Fruit fly (Drosophila melanogaster) whole organism, embryonic: ENCODE measurements around the gene CG42342.

ENCODE experiments used
- Awh ChIP-seq: fragments of 200-800 bp; sonication (Bioruptor generic); IDR thresholded peaks from 2 replicates; pipeline ENCODE4, ENCODE4 v1.3.6; 2022; ENCODE audit warnings: missing biosample characterization, missing genetic modification characterization
- B-H2 ChIP-seq: fragments of 200-800 bp; sonication (Bioruptor generic); optimal IDR thresholded peaks from 2 replicates; lab custom pipeline; 2018; ENCODE audit warnings: missing biosample characterization, mild to moderate bottlenecking, missing genetic modification characterization
- BEAF-32 ChIP-seq: fragments of 200-800 bp; sonication (Bioruptor generic); optimal IDR thresholded peaks from 3 replicates; lab custom pipeline; 2017; ENCODE audit warnings: missing biosample characterization, missing genetic modification characterization, mild to moderate bottlenecking, moderate library complexity, missing genetic modification reagents
- CG1024 ChIP-seq: fragments of 200-800 bp; sonication (Bioruptor generic); IDR thresholded peaks from 2 replicates; pipeline ENCODE4 v1.3.6; 2022; ENCODE audit warnings: missing biosample characterization, missing genetic modification characterization
- CG11456 ChIP-seq: fragments of 200-800 bp; sonication (Bioruptor generic); IDR thresholded peaks from 3 replicates; pipeline ENCODE4 v1.3.6; 2022; ENCODE audit warnings: missing biosample characterization, missing genetic modification characterization
- CG12104 ChIP-seq: fragments of 200-800 bp; sonication (Bioruptor generic); optimal IDR thresholded peaks from 3 replicates; lab custom pipeline; 2016; ENCODE audit warnings: missing biosample characterization, missing genetic modification characterization
- CG12769 ChIP-seq: fragments of 200-800 bp; sonication (Bioruptor generic); optimal IDR thresholded peaks from 2 replicates; lab custom pipeline; 2019; ENCODE audit warnings: missing biosample characterization, mild to moderate bottlenecking, missing genetic modification characterization, moderate library complexity
- CG14014 ChIP-seq: fragments of 200-800 bp; sonication (Bioruptor generic); IDR thresholded peaks from 2 replicates; pipeline ENCODE4 v1.3.6; 2022; ENCODE audit warnings: missing biosample characterization, missing genetic modification characterization
- CG1603 ChIP-seq: fragments of 200-800 bp; sonication (Bioruptor generic); optimal IDR thresholded peaks from 2 replicates; lab custom pipeline; 2019; ENCODE audit warnings: missing biosample characterization, mild to moderate bottlenecking, missing genetic modification characterization, moderate library complexity
- CG17186 ChIP-seq: fragments of 200-800 bp; sonication (Bioruptor generic); optimal IDR thresholded peaks from 3 replicates; lab custom pipeline; 2017; ENCODE audit warnings: missing biosample characterization, missing genetic modification reagents, missing genetic modification characterization
- CG17359 ChIP-seq: fragments of 200-800 bp; sonication (Bioruptor generic); optimal IDR thresholded peaks from 3 replicates; lab custom pipeline; 2018; ENCODE audit warnings: missing biosample characterization, mild to moderate bottlenecking, missing genetic modification characterization, moderate library complexity
- CG17829 ChIP-seq: fragments of 200-800 bp; optimal IDR thresholded peaks from 2 replicates; lab custom pipeline; 2019; ENCODE audit warnings: missing biosample characterization, mild to moderate bottlenecking, missing genetic modification characterization, moderate library complexity
- CG18262 ChIP-seq: fragments of 200-800 bp; optimal IDR thresholded peaks from 3 replicates; lab custom pipeline; 2019; ENCODE audit warnings: missing biosample characterization, mild to moderate bottlenecking, missing genetic modification characterization, moderate library complexity
- CG2120 ChIP-seq: fragments of 200-800 bp; sonication (Bioruptor generic); optimal IDR thresholded peaks from 3 replicates; lab custom pipeline; 2016; ENCODE audit warnings: missing biosample characterization, missing genetic modification characterization
- CG30020 ChIP-seq: fragments of 200-800 bp; optimal IDR thresholded peaks from 2 replicates; lab custom pipeline; 2019; ENCODE audit warnings: missing biosample characterization, mild to moderate bottlenecking, missing genetic modification characterization, moderate library complexity
- CG31441 ChIP-seq: fragments of 200-800 bp; sonication (Bioruptor generic); IDR thresholded peaks from 2 replicates; pipeline ENCODE4 v1.3.6; 2022; ENCODE audit warnings: missing biosample characterization, missing genetic modification characterization
- CG34224 ChIP-seq: fragments of 200-800 bp; sonication (Bioruptor generic); IDR thresholded peaks from 3 replicates; pipeline ENCODE4 v1.3.6; 2022; ENCODE audit warnings: missing biosample characterization, missing genetic modification characterization; ENCODE audit not compliant: partially characterized antibody
- CG3726 ChIP-seq: fragments of 200-800 bp; sonication (Bioruptor generic); IDR thresholded peaks from 3 replicates; pipeline ENCODE4, ENCODE4 v1.3.6; 2022; ENCODE audit warnings: missing biosample characterization, missing genetic modification characterization
- CG3995 ChIP-seq: fragments of 200-800 bp; sonication (Bioruptor generic); optimal IDR thresholded peaks from 3 replicates; lab custom pipeline; 2016; ENCODE audit warnings: missing biosample characterization, missing genetic modification characterization
- CG4854 ChIP-seq: fragments of 200-800 bp; sonication (Bioruptor generic); optimal IDR thresholded peaks from 2 replicates; lab custom pipeline; 2016; ENCODE audit warnings: missing biosample characterization, missing genetic modification characterization, inconsistent platforms
- CG6683 ChIP-seq: fragments of 200-800 bp; sonication (Bioruptor generic); optimal IDR thresholded peaks from 2 replicates; lab custom pipeline; 2017; ENCODE audit warnings: missing biosample characterization, mild to moderate bottlenecking, missing genetic modification characterization, missing genetic modification reagents
- CG9817 ChIP-seq: fragments of 200-800 bp; sonication (Bioruptor generic); optimal IDR thresholded peaks from 2 replicates; lab custom pipeline; 2018; ENCODE audit warnings: missing biosample characterization, mild to moderate bottlenecking, missing genetic modification characterization, moderate library complexity
- CG9932 ChIP-seq: fragments of 200-800 bp; sonication (Bioruptor generic); IDR thresholded peaks from 2 replicates; pipeline ENCODE4 v1.3.6; 2022; ENCODE audit warnings: missing biosample characterization, missing genetic modification characterization
- CTCF ChIP-seq: fragments of 200-800 bp; sonication (Bioruptor generic); optimal IDR thresholded peaks from 2 replicates; lab custom pipeline; 2017; ENCODE audit warnings: missing biosample characterization, mild to moderate bottlenecking, missing genetic modification characterization, moderate library complexity
- Camta ChIP-seq: fragments of 200-800 bp; sonication (Bioruptor generic); optimal IDR thresholded peaks from 2 replicates; lab custom pipeline; 2016; ENCODE audit warnings: missing biosample characterization, missing genetic modification characterization
- Dad ChIP-seq: fragments of 200-800 bp; sonication (Bioruptor generic); optimal IDR thresholded peaks from 3 replicates; lab custom pipeline; 2016; ENCODE audit warnings: missing biosample characterization, missing genetic modification characterization
- E2f1 ChIP-seq: fragments of 200-800 bp; sonication (Bioruptor generic); IDR thresholded peaks from 2 replicates; pipeline ENCODE4 v1.3.6; 2022; ENCODE audit warnings: missing biosample characterization, missing genetic modification characterization
- Eip74EF ChIP-seq, 2 experiments: fragments of 200-800 bp in 1 of 2; fragments of >200 bp in 1 of 2; sonication (Bioruptor generic) in 1 of 2; optimal IDR thresholded peaks; 2 replicates each; lab custom pipeline; 2017 to 2019; ENCODE audit warnings: missing biosample characterization in 2 of 2, missing genetic modification characterization in 2 of 2, mild to moderate bottlenecking in 1 of 2, moderate library complexity in 1 of 2
- Ets65A ChIP-seq: fragments of 200-800 bp; sonication (Bioruptor generic); peaks from one replicate; lab custom pipeline; 2016; ENCODE audit warnings: missing biosample characterization, missing genetic modification characterization
- GATAe ChIP-seq: fragments of 200-800 bp; sonication (Bioruptor generic); conservative IDR thresholded peaks from 2 replicates; pipeline ENCODE4 v1.3.6; 2022; ENCODE audit warnings: missing biosample characterization, missing genetic modification characterization
- Gsc ChIP-seq: fragments of 200-800 bp; sonication (Bioruptor generic); IDR thresholded peaks from 2 replicates; pipeline ENCODE4 v1.3.6; 2022; ENCODE audit warnings: missing biosample characterization, missing genetic modification characterization
- HLH3B ChIP-seq: fragments of 200-800 bp; sonication (Bioruptor generic); IDR thresholded peaks from 2 replicates; pipeline ENCODE4 v1.3.6; 2022; ENCODE audit warnings: missing biosample characterization, missing genetic modification characterization
- Hr39 ChIP-seq: fragments of >200 bp; optimal IDR thresholded peaks from 2 replicates; lab custom pipeline; 2017
- Med ChIP-seq: fragments of 200-800 bp; sonication (Bioruptor generic); peaks from one replicate; lab custom pipeline; 2016; ENCODE audit warnings: missing biosample characterization, missing genetic modification characterization, mild to moderate bottlenecking, inconsistent platforms, moderate library complexity
- Sin3A ChIP-seq: fragments of >200 bp; optimal IDR thresholded peaks from 2 replicates; lab custom pipeline; 2018
- Ssrp ChIP-seq: fragments of 200-800 bp; sonication (Bioruptor generic); optimal IDR thresholded peaks from 2 replicates; lab custom pipeline; 2018; ENCODE audit warnings: missing biosample characterization, mild to moderate bottlenecking, missing genetic modification characterization, moderate library complexity
- Tbp ChIP-seq: fragments of >200 bp; optimal IDR thresholded peaks from 2 replicates; lab custom pipeline; 2018; ENCODE audit warnings: missing biosample characterization, missing genetic modification characterization
- Trl ChIP-seq, 3 experiments: fragments of >200 bp in 2 of 3; fragments of 200-800 bp in 1 of 3; sonication (Bioruptor generic) in 1 of 3; optimal IDR thresholded peaks; 2 replicates in 1 of 3; 3 replicates in 2 of 3; lab custom pipeline; 2016 to 2017; ENCODE audit warnings: missing biosample characterization in 1 of 3, missing genetic modification characterization in 1 of 3
- Xrp1 ChIP-seq: fragments of 200-800 bp; sonication (Bioruptor generic); IDR thresholded peaks from 2 replicates; pipeline ENCODE4 v1.3.6; 2022; ENCODE audit warnings: missing biosample characterization, missing genetic modification characterization
- ara ChIP-seq: fragments of 200-800 bp; sonication (Bioruptor generic); IDR thresholded peaks from 2 replicates; pipeline ENCODE4 v1.3.6; 2022; ENCODE audit warnings: missing biosample characterization, missing genetic modification characterization
- ash1 ChIP-seq: fragments of 200-800 bp; sonication (Bioruptor generic); optimal IDR thresholded peaks from 2 replicates; lab custom pipeline; 2018; ENCODE audit warnings: missing biosample characterization, mild to moderate bottlenecking, missing genetic modification characterization
- bcd ChIP-seq: fragments of 200-800 bp; sonication (Bioruptor generic); optimal IDR thresholded peaks from 2 replicates; lab custom pipeline; 2017; ENCODE audit warnings: missing biosample characterization, mild to moderate bottlenecking, missing genetic modification characterization
- chn ChIP-seq: fragments of 200-800 bp; sonication (Bioruptor generic); optimal IDR thresholded peaks from 2 replicates; lab custom pipeline; 2016; ENCODE audit warnings: missing biosample characterization, missing genetic modification characterization
- dan ChIP-seq: fragments of 200-800 bp; sonication (Bioruptor generic); IDR thresholded peaks from 2 replicates; pipeline ENCODE4 v1.3.6; 2022; ENCODE audit warnings: missing biosample characterization, missing genetic modification characterization
- esg ChIP-seq: fragments of 200-800 bp; sonication (Bioruptor generic); conservative IDR thresholded peaks from 2 replicates; pipeline ENCODE4 v1.3.6; 2022; ENCODE audit warnings: missing biosample characterization, missing genetic modification characterization
- fru ChIP-seq: fragments of >200 bp; optimal IDR thresholded peaks from 2 replicates; lab custom pipeline; 2017
- gsb-n ChIP-seq: fragments of 200-800 bp; sonication (Bioruptor generic); optimal IDR thresholded peaks from 3 replicates; lab custom pipeline; 2018; ENCODE audit warnings: missing biosample characterization, mild to moderate bottlenecking, missing genetic modification characterization
- kah ChIP-seq: fragments of 200-800 bp; sonication (Bioruptor generic); optimal IDR thresholded peaks from 2 replicates; lab custom pipeline; 2018; ENCODE audit warnings: missing biosample characterization, mild to moderate bottlenecking, missing genetic modification characterization
- lbe ChIP-seq: fragments of 200-800 bp; sonication (Bioruptor generic); optimal IDR thresholded peaks from 2 replicates; lab custom pipeline; 2016; ENCODE audit warnings: missing biosample characterization, mild to moderate bottlenecking, missing genetic modification characterization
- oc ChIP-seq: fragments of 200-800 bp; sonication (Bioruptor generic); optimal IDR thresholded peaks from 2 replicates; lab custom pipeline; 2018; ENCODE audit warnings: missing biosample characterization, mild to moderate bottlenecking, missing genetic modification characterization, moderate library complexity
- phol ChIP-seq: fragments of 200-800 bp; sonication (Bioruptor generic); optimal IDR thresholded peaks from 3 replicates; lab custom pipeline; 2018; ENCODE audit warnings: missing biosample characterization, mild to moderate bottlenecking, missing genetic modification characterization, moderate library complexity
- sens ChIP-seq: fragments of 200-800 bp; sonication (Bioruptor generic); peaks from one replicate; lab custom pipeline; 2016; ENCODE audit warnings: missing biosample characterization, missing genetic modification characterization
- sim ChIP-seq: fragments of 200-800 bp; sonication (Bioruptor generic); IDR thresholded peaks from 2 replicates; pipeline ENCODE4 v1.3.6; 2022; ENCODE audit warnings: missing biosample characterization, missing genetic modification characterization
- sug ChIP-seq: fragments of 200-800 bp; optimal IDR thresholded peaks from 2 replicates; lab custom pipeline; 2019; ENCODE audit warnings: missing biosample characterization, mild to moderate bottlenecking, missing genetic modification characterization, moderate library complexity

CG42342 gene

dm6 chr3R:16476472-16476871, 26.1 kb upstream of the CG42342 start:
- no peak for TF ChIP-seq Dad
- no peak for TF ChIP-seq Gsc (GFP tag; lab: Robert Waterston, UW)
- TF ChIP-seq CG12104: no peak
- no peak for TF ChIP-seq gsb-n (tag; lab: Kevin White, UChicago)
- TF ChIP-seq dan: no peak
- TF ChIP-seq CG6683 (GFP tag; lab: Kevin White, UChicago): peak; percentile 1
- TF ChIP-seq CG12769 (tag; lab: Kevin White, UChicago): no peak
- no peak for TF ChIP-seq CG34224 (GFP tag; lab: Robert Waterston, UW)
- TF ChIP-seq oc (tag; lab: Kevin White, UChicago): no peak
- peak; percentile 85 for TF ChIP-seq Ets65A (GFP tag; lab: Kevin White, UChicago)
- no peak for TF ChIP-seq ara (GFP tag; lab: Robert Waterston, UW)
- TF ChIP-seq CG17829 (tag; lab: Kevin White, UChicago): peak; percentile 29
- TF ChIP-seq GATAe: no peak
- TF ChIP-seq kah (GFP tag; lab: Kevin White, UChicago): no peak
- TF ChIP-seq CTCF (GFP tag; lab: Kevin White, UChicago): no peak
- TF ChIP-seq CG31441 (GFP tag; lab: Robert Waterston, UW): peak; percentile 35; the same call in 1 of the 2 replicates
- peak; percentile 35 for TF ChIP-seq B-H2 (GFP tag; lab: Kevin White, UChicago)
- peak; percentile 28 for TF ChIP-seq sug (tag; lab: Kevin White, UChicago)
- no peak for TF ChIP-seq Trl (optimal IDR thresholded peaks at IDR 0.05; lab: Kevin White, UChicago)
- TF ChIP-seq Trl (GFP tag; optimal IDR thresholded peaks at IDR 0.05; lab: Kevin White, UChicago): no peak
- no peak for TF ChIP-seq Camta (GFP tag; lab: Kevin White, UChicago)
- no peak for TF ChIP-seq chn (GFP tag; lab: Kevin White, UChicago)
- peak; percentile 49 for TF ChIP-seq CG18262
- no peak for TF ChIP-seq CG3726
- peak; percentile 18 for TF ChIP-seq phol (tag; lab: Kevin White, UChicago)
- TF ChIP-seq CG1024 (GFP tag; lab: Robert Waterston, UW): no peak
- TF ChIP-seq Hr39 (lab: Kevin White, UChicago): no peak
- TF ChIP-seq CG17359 (tag; lab: Kevin White, UChicago): peak; percentile 23
- no peak for TF ChIP-seq esg (GFP tag; lab: Robert Waterston, UW)
- TF ChIP-seq Ssrp (tag; lab: Kevin White, UChicago): no peak
- no peak for TF ChIP-seq fru (lab: Kevin White, UChicago)
- no peak for TF ChIP-seq CG30020 (tag; lab: Kevin White, UChicago)
- peak; percentile 25 for TF ChIP-seq CG9817
- no peak for TF ChIP-seq Awh (GFP tag; lab: Robert Waterston, UW)
- TF ChIP-seq sens: peak; percentile 83
- TF ChIP-seq E2f1: no peak
- TF ChIP-seq CG3995 (GFP tag; lab: Kevin White, UChicago): no peak
- no peak for TF ChIP-seq HLH3B (GFP tag; lab: Robert Waterston, UW)
- no peak for TF ChIP-seq CG4854 (GFP tag; lab: Kevin White, UChicago)
- no peak for TF ChIP-seq Sin3A (lab: Kevin White, UChicago)
- TF ChIP-seq bcd: no peak
- peak; percentile 56 for TF ChIP-seq Med
- TF ChIP-seq sim: no peak
- TF ChIP-seq ash1 (GFP tag; lab: Kevin White, UChicago): no peak
- peak; percentile 45; the same call in 1 of the 2 replicates for TF ChIP-seq Xrp1 (GFP tag; lab: Robert Waterston, UW)
- TF ChIP-seq CG11456: no peak
- no peak for TF ChIP-seq CG17186 (GFP tag; lab: Kevin White, UChicago)
- TF ChIP-seq CG9932 (GFP tag; lab: Robert Waterston, UW): peak; percentile 19; the same call in 1 of the 2 replicates
- no peak for TF ChIP-seq Eip74EF (GFP tag; optimal IDR thresholded peaks at IDR 0.05; lab: Kevin White, UChicago)
- TF ChIP-seq CG14014: 0 out of 2 replicates have a peak, but pooled peaks have one; percentile 31
- TF ChIP-seq Tbp: no peak
- TF ChIP-seq CG1603 (tag; lab: Kevin White, UChicago): no peak
- no peak for TF ChIP-seq BEAF-32 (GFP tag; lab: Kevin White, UChicago)
- TF ChIP-seq CG2120 (GFP tag; lab: Kevin White, UChicago): peak; percentile 58
- TF ChIP-seq lbe (GFP tag; lab: Kevin White, UChicago): no peak
